Worm (Caenorhabditis elegans) whole organism, L3 larva: Measurements from ENCODE around the gene E02C12.6.

Source experiments
- aly-2 ChIP-seq: fragments of 150-350 bp; optimal IDR thresholded peaks from 2 replicates; lab custom pipeline; 2014; ENCODE audit warnings: missing biosample characterization, missing genetic modification characterization
- ama-1 ChIP-seq: fragments of 150-350 bp; optimal IDR thresholded peaks from 2 replicates; lab custom pipeline; 2018
- ceh-16 ChIP-seq: sonication (generic microtip); optimal IDR thresholded peaks from 2 replicates; lab custom pipeline; 2017; ENCODE audit warnings: missing biosample characterization, missing genetic modification characterization
- egl-27 ChIP-seq: sonication (generic microtip); optimal IDR thresholded peaks from 4 replicates; lab custom pipeline; 2017; ENCODE audit warnings: missing biosample characterization, missing genetic modification reagents, missing genetic modification characterization
- egl-5 ChIP-seq: fragments of 150-350 bp; optimal IDR thresholded peaks from 2 replicates; lab custom pipeline; 2017; ENCODE audit warnings: missing biosample characterization, missing genetic modification reagents, missing genetic modification characterization, inconsistent platforms
- elt-1 ChIP-seq: fragments of 150-350 bp; optimal IDR thresholded peaks from 2 replicates; lab custom pipeline; 2014; ENCODE audit warnings: missing biosample characterization, missing genetic modification characterization
- elt-2 ChIP-seq: sonication (generic microtip); optimal IDR thresholded peaks from 2 replicates; lab custom pipeline; 2016; ENCODE audit warnings: missing genetic modification reagents, mild to moderate bottlenecking, missing genetic modification characterization, missing compliant biosample characterization
- nhr-11 ChIP-seq: fragments of 150-350 bp; optimal IDR thresholded peaks from 2 replicates; lab custom pipeline; 2014; ENCODE audit warnings: missing biosample characterization, missing genetic modification characterization
- pha-4 ChIP-seq: fragments of 150-350 bp; optimal IDR thresholded peaks from 2 replicates; lab custom pipeline; 2014; ENCODE audit warnings: missing biosample characterization, missing genetic modification reagents, missing genetic modification characterization
- snpc-4 ChIP-seq: fragments of 150-350 bp; optimal IDR thresholded peaks from 2 replicates; lab custom pipeline; 2014; ENCODE audit warnings: missing biosample characterization, missing genetic modification characterization
- unc-39 ChIP-seq: sonication (generic microtip); optimal IDR thresholded peaks from 4 replicates; lab custom pipeline; 2017; ENCODE audit warnings: missing biosample characterization, missing genetic modification characterization
- zag-1 ChIP-seq: fragments of 150-350 bp; optimal IDR thresholded peaks from 2 replicates; lab custom pipeline; 2014; ENCODE audit warnings: missing biosample characterization, missing genetic modification characterization
- ztf-11 ChIP-seq: fragments of 150-350 bp; optimal IDR thresholded peaks from 2 replicates; lab custom pipeline; 2014; ENCODE audit warnings: missing biosample characterization, missing genetic modification characterization
- ztf-4 ChIP-seq: fragments of 150-350 bp; optimal IDR thresholded peaks from 2 replicates; lab custom pipeline; 2014; ENCODE audit warnings: missing biosample characterization, missing genetic modification characterization

- TF ChIP-seq ztf-4 (tag; lab: Kevin White, UChicago): no peak
- no peak for TF ChIP-seq snpc-4
- TF ChIP-seq ztf-11 (tag; lab: Kevin White, UChicago): no peak
- TF ChIP-seq pha-4 (tag; lab: Kevin White, UChicago): no peak
- TF ChIP-seq unc-39 (tag; lab: Kevin White, UChicago): no peak
- no peak for TF ChIP-seq ama-1 (lab: Kevin White, UChicago)
- no peak for TF ChIP-seq elt-1
- no peak for TF ChIP-seq egl-27 (tag; lab: Kevin White, UChicago)
- no peak for TF ChIP-seq zag-1 (tag; lab: Kevin White, UChicago)
- no peak for TF ChIP-seq ceh-16 (tag; lab: Kevin White, UChicago)
- no peak for TF ChIP-seq nhr-11 (tag; lab: Kevin White, UChicago)
- TF ChIP-seq egl-5 (tag; lab: Kevin White, UChicago): no peak
- TF ChIP-seq elt-2 (tag; lab: Kevin White, UChicago): no peak
- TF ChIP-seq aly-2 (tag; lab: Kevin White, UChicago): no peak
Observed at ce11 chrV:9349687-9350086, 21.2 kb downstream of the E02C12.6 start, which contains the start of gene srx-47.
